Worm (Caenorhabditis elegans): ENCODE results near the gene ztf-31.

The ztf-31 gene

ce11 chrIII:7201378-7202256, 39.5 kb upstream of the ztf-31 start, which contains the start of gene dpy-31 (continued):
- TF ChIP-seq nhr-77 (tag; optimal IDR thresholded peaks at IDR 0.05) (peak; percentile 12), cey-2 (tag; optimal IDR thresholded peaks at IDR 0.05; ENCODE audit: borderline replicate concordance, insufficient read depth) (peak; percentile 34), mdl-1 (tag; optimal IDR thresholded peaks at IDR 0.05) (peak in 1 of 2 experiments; percentile 15)

- TF ChIP-seq hlh-11 (tag; optimal IDR thresholded peaks at IDR 0.05) (peak; percentile 35), snpc-4 (tag; optimal IDR thresholded peaks at IDR 0.05) (no peak), nhr-10 (tag; optimal IDR thresholded peaks at IDR 0.05) (no peak), hlh-30 (tag; optimal IDR thresholded peaks at IDR 0.05; ENCODE audit: insufficient read depth) (peak; percentile 17), tra-1 (GFP tag; IDR thresholded peaks at IDR 0.05) (0 out of 2 replicates have a peak, but pooled peaks have one; percentile 37), lsy-2 (tag; optimal IDR thresholded peaks at IDR 0.05) (peak in 1 of 2 experiments; percentile 49), dpl-1 (GFP tag; optimal IDR thresholded peaks at IDR 0.05) (peak; percentile 7), F37D6.2 (tag; optimal IDR thresholded peaks at IDR 0.05) (no peak), mxl-3 (GFP tag; optimal IDR thresholded peaks at IDR 0.05) (peak; percentile 37), nhr-28 (tag; optimal IDR thresholded peaks at IDR 0.05) (peak; percentile 66), cey-2 (tag; optimal IDR thresholded peaks at IDR 0.05; ENCODE audit: borderline replicate concordance, insufficient read depth) (peak; percentile 73), nhr-77 (tag; optimal IDR thresholded peaks at IDR 0.05) (no peak), rbr-2 (tag; optimal IDR thresholded peaks at IDR 0.05) (no peak), zip-11 (GFP tag; IDR thresholded peaks at IDR 0.05) (no peak), zfp-3 (GFP tag; conservative IDR thresholded peaks at IDR 0.05) (no peak), aha-1 (tag) (peak; percentile 95), mdl-1 (tag; optimal IDR thresholded peaks at IDR 0.05) (peak in 1 of 2 experiments; percentile 50), T20F7.1 (GFP tag; optimal IDR thresholded peaks at IDR 0.05) (no peak), set-16 (GFP tag; IDR thresholded peaks at IDR 0.05) (no peak), nhr-111 (GFP tag; optimal IDR thresholded peaks at IDR 0.05) (no peak)
Observed at ce11 chrIII:7203130-7203775, 37.9 kb upstream of the ztf-31 start.

- TF ChIP-seq mxl-2 (GFP tag; conservative IDR thresholded peaks at IDR 0.05) (no peak), lim-7 (GFP tag; IDR thresholded peaks at IDR 0.05) (0 out of 2 replicates have a peak, but pooled peaks have one; percentile 17), Y105C5A.15 (GFP tag; IDR thresholded peaks at IDR 0.05) (no peak), hif-1 (tag; optimal IDR thresholded peaks at IDR 0.05) (peak in 1 of 2 experiments; percentile 82), T20F7.1 (GFP tag; optimal IDR thresholded peaks at IDR 0.05) (peak; percentile 87), duxl-1 (tag; optimal IDR thresholded peaks at IDR 0.05; ENCODE audit: poor library complexity) (peak; percentile 64), nhr-237 (tag; optimal IDR thresholded peaks at IDR 0.05) (no peak), snpc-1.2 (GFP tag; IDR thresholded peaks at IDR 0.05) (no peak), zip-2 (tag; optimal IDR thresholded peaks at IDR 0.05) (peak; percentile 38), unc-130 (GFP tag; optimal IDR thresholded peaks at IDR 0.05) (peak; percentile 41), nhr-48 (tag; optimal IDR thresholded peaks at IDR 0.05) (peak; percentile 24), R02D3.7 (tag; optimal IDR thresholded peaks at IDR 0.05) (no peak), unc-39 (tag; optimal IDR thresholded peaks at IDR 0.05) (no peak), fkh-10 (GFP tag; optimal IDR thresholded peaks at IDR 0.05) (peak; percentile 77), F37D6.2 (tag; optimal IDR thresholded peaks at IDR 0.05) (peak; percentile 46), lin-39 (tag; optimal IDR thresholded peaks at IDR 0.05) (no peak), gei-8 (GFP tag; optimal IDR thresholded peaks at IDR 0.05) (peak; percentile 17), egl-27 (tag; optimal IDR thresholded peaks at IDR 0.05) (peak; percentile 23), pha-4 (GFP tag; IDR thresholded peaks at IDR 0.05) (peak; percentile 24; the same call in 1 of the 2 replicates), pha-4 (tag; optimal IDR thresholded peaks at IDR 0.05) (peak; percentile 86), rbr-2 (tag; optimal IDR thresholded peaks at IDR 0.05) (peak; percentile 79), nhr-28 (tag; optimal IDR thresholded peaks at IDR 0.05) (peak; percentile 88), sdz-12 (GFP tag; optimal IDR thresholded peaks at IDR 0.05) (no peak), nhr-11 (tag; optimal IDR thresholded peaks at IDR 0.05) (peak; percentile 87), cey-2 (tag; optimal IDR thresholded peaks at IDR 0.05; ENCODE audit: borderline replicate concordance, insufficient read depth) (no peak), ceh-44 (GFP tag; IDR thresholded peaks at IDR 0.05) (0 out of 2 replicates have a peak, but pooled peaks have one; percentile 32), ztf-7 (tag; optimal IDR thresholded peaks at IDR 0.05) (peak; percentile 19), mxl-3 (GFP tag; optimal IDR thresholded peaks at IDR 0.05) (peak; percentile 31)
Observed at ce11 chrIII:7207903-7208497, 33.2 kb upstream of the ztf-31 start, which contains the start of gene rpl-6. Gene rpl-6 (plus strand): TSS chrIII:7208447.
